Fruit fly (Drosophila melanogaster) whole organism, embryonic: ENCODE data around the gene Sfp33A2.

ENCODE experiments used
- Abd-B ChIP-seq: fragments of 200-800 bp; sonication (Bioruptor generic); optimal IDR thresholded peaks from 2 replicates; lab custom pipeline; 2018; ENCODE audit warnings: missing biosample characterization, mild to moderate bottlenecking, missing genetic modification characterization, moderate library complexity
- CG12071 ChIP-seq: fragments of 200-800 bp; sonication (Bioruptor generic); optimal IDR thresholded peaks from 3 replicates; lab custom pipeline; 2018; ENCODE audit warnings: missing biosample characterization, mild to moderate bottlenecking, missing genetic modification characterization
- CG13894 ChIP-seq: fragments of 200-800 bp; sonication (Bioruptor generic); optimal IDR thresholded peaks from 3 replicates; lab custom pipeline; 2018; ENCODE audit warnings: missing biosample characterization, mild to moderate bottlenecking, missing genetic modification characterization, moderate library complexity
- CG32767 ChIP-seq: fragments of 200-800 bp; sonication (Bioruptor generic); IDR thresholded peaks from 2 replicates; pipeline ENCODE4 v1.3.6; 2022; ENCODE audit warnings: missing biosample characterization, missing genetic modification characterization
- CG5180 ChIP-seq: fragments of 200-800 bp; sonication (Bioruptor generic); optimal IDR thresholded peaks from 3 replicates; lab custom pipeline; 2017; ENCODE audit warnings: missing biosample characterization, missing genetic modification characterization, mild to moderate bottlenecking, moderate library complexity, missing genetic modification reagents
- Hmr ChIP-seq: fragments of 200-800 bp; sonication (Bioruptor generic); optimal IDR thresholded peaks from 3 replicates; lab custom pipeline; 2017; ENCODE audit warnings: mild to moderate bottlenecking, missing biosample characterization, missing genetic modification reagents, missing genetic modification characterization
- Six4 ChIP-seq: fragments of 200-800 bp; sonication (Bioruptor generic); optimal IDR thresholded peaks from 2 replicates; lab custom pipeline; 2016; ENCODE audit warnings: missing biosample characterization, missing genetic modification characterization
- chm ChIP-seq: fragments of 200-800 bp; sonication (Bioruptor generic); IDR thresholded peaks from 2 replicates; pipeline ENCODE4 v1.3.6; 2022; ENCODE audit warnings: missing biosample characterization, missing genetic modification characterization
- fd102C ChIP-seq: fragments of 200-800 bp; sonication (Bioruptor generic); optimal IDR thresholded peaks from 2 replicates; lab custom pipeline; 2018; ENCODE audit warnings: missing biosample characterization, mild to moderate bottlenecking, missing genetic modification characterization, moderate library complexity
- hbn ChIP-seq: fragments of 200-800 bp; sonication (Bioruptor generic); IDR thresholded peaks from 2 replicates; pipeline ENCODE4 v1.3.6; 2022; ENCODE audit warnings: missing biosample characterization, missing genetic modification characterization; ENCODE audit not compliant: partially characterized antibody
- pum ChIP-seq: fragments of 200-800 bp; sonication (Bioruptor generic); optimal IDR thresholded peaks from 2 replicates; lab custom pipeline; 2016; ENCODE audit warnings: missing biosample characterization, missing genetic modification characterization
- usp ChIP-seq: fragments of >200 bp; optimal IDR thresholded peaks from 2 replicates; lab custom pipeline; 2017; ENCODE audit warnings: missing biosample characterization, missing genetic modification characterization

DNA sequence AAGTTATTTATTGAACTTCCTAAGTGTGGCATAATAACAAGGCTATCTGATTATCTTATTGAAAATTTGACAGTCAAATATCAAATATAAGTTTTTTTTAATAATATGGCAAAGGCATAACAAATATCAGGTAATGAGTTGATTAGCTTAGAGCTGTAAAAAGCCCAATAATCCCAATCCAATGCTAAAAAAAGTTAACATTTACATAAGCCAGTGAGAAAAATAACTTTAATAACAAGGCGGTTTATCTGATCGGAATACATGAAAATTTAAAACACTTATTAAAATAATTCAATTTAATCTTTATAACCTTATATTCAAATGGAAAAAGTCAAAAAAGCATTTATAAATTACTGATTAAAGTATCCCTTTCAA is 29.2 kb upstream of the Sfp33A2 start:
- no peak for TF ChIP-seq CG32767 (GFP tag; lab: Robert Waterston, UW)
- no peak for TF ChIP-seq Six4
- TF ChIP-seq hbn = no peak
- no peak for TF ChIP-seq usp
- no peak for TF ChIP-seq pum (GFP tag; lab: Kevin White, UChicago)
- TF ChIP-seq fd102C = no peak
- no peak for TF ChIP-seq chm
- TF ChIP-seq Abd-B (GFP tag; lab: Kevin White, UChicago) = no peak
- TF ChIP-seq CG13894 (tag; lab: Kevin White, UChicago) = no peak
- no peak for TF ChIP-seq CG12071
- TF ChIP-seq Hmr (GFP tag; lab: Kevin White, UChicago) = no peak
- no peak for TF ChIP-seq CG5180 (GFP tag; lab: Kevin White, UChicago)
